Fruit fly (Drosophila melanogaster) whole organism, embryonic: ENCODE results near the gene Ppt1.

Experiments used
- Ada2b ChIP-seq: fragments of 200-800 bp; sonication (Bioruptor generic); IDR thresholded peaks from 2 replicates; pipeline ENCODE4 v1.3.6; 2022; ENCODE audit warnings: missing biosample characterization, missing genetic modification characterization
- Adf1 ChIP-seq: fragments of 200-800 bp; sonication (Bioruptor generic); IDR thresholded peaks from 2 replicates; pipeline ENCODE4 v1.3.6; 2022; ENCODE audit warnings: missing biosample characterization, missing genetic modification characterization
- CG10267 ChIP-seq: fragments of 200-800 bp; sonication (Bioruptor generic); optimal IDR thresholded peaks from 2 replicates; lab custom pipeline; 2018; ENCODE audit warnings: missing biosample characterization, mild to moderate bottlenecking, missing genetic modification characterization, moderate library complexity
- CG10321 ChIP-seq: fragments of 200-800 bp; sonication (Bioruptor generic); IDR thresholded peaks from 2 replicates; pipeline ENCODE4 v1.3.6; 2022; ENCODE audit warnings: missing biosample characterization, missing genetic modification characterization
- CG12155 ChIP-seq: fragments of 200-800 bp; sonication (Bioruptor generic); optimal IDR thresholded peaks from 3 replicates; lab custom pipeline; 2016; ENCODE audit warnings: missing biosample characterization, missing genetic modification characterization
- CG13296 ChIP-seq: fragments of 200-800 bp; sonication (Bioruptor generic); optimal IDR thresholded peaks from 3 replicates; lab custom pipeline; 2018; ENCODE audit warnings: missing biosample characterization, mild to moderate bottlenecking, missing genetic modification characterization
- CG13894 ChIP-seq: fragments of 200-800 bp; sonication (Bioruptor generic); optimal IDR thresholded peaks from 3 replicates; lab custom pipeline; 2018; ENCODE audit warnings: missing biosample characterization, mild to moderate bottlenecking, missing genetic modification characterization, moderate library complexity
- CG1832 ChIP-seq: fragments of 200-800 bp; sonication (Bioruptor generic); optimal IDR thresholded peaks from 2 replicates; lab custom pipeline; 2017; ENCODE audit warnings: missing biosample characterization, mild to moderate bottlenecking, missing genetic modification characterization, inconsistent platforms
- CG2889 ChIP-seq: fragments of 200-800 bp; sonication (Bioruptor generic); IDR thresholded peaks from 3 replicates; pipeline ENCODE4 v1.3.6; 2022; ENCODE audit warnings: missing biosample characterization, missing genetic modification characterization
- CG4424 ChIP-seq: fragments of 200-800 bp; sonication (Bioruptor generic); optimal IDR thresholded peaks from 3 replicates; lab custom pipeline; 2016; ENCODE audit warnings: missing biosample characterization, missing genetic modification characterization
- CG5180 ChIP-seq: fragments of 200-800 bp; sonication (Bioruptor generic); optimal IDR thresholded peaks from 3 replicates; lab custom pipeline; 2017; ENCODE audit warnings: missing biosample characterization, missing genetic modification characterization, mild to moderate bottlenecking, moderate library complexity, missing genetic modification reagents
- CG7839 ChIP-seq: fragments of 200-800 bp; sonication (Bioruptor generic); optimal IDR thresholded peaks from 3 replicates; lab custom pipeline; 2018; ENCODE audit warnings: missing biosample characterization, mild to moderate bottlenecking, missing genetic modification characterization, moderate library complexity
- CG7987 ChIP-seq: fragments of 200-800 bp; sonication (Bioruptor generic); optimal IDR thresholded peaks from 2 replicates; lab custom pipeline; 2018; ENCODE audit warnings: missing biosample characterization, mild to moderate bottlenecking, missing genetic modification characterization, moderate library complexity
- CG8359 ChIP-seq: fragments of 200-800 bp; sonication (Bioruptor generic); optimal IDR thresholded peaks from 2 replicates; lab custom pipeline; 2017; ENCODE audit warnings: missing biosample characterization, mild to moderate bottlenecking, missing genetic modification characterization, borderline replicate concordance
- Chrac-16 ChIP-seq: fragments of 200-800 bp; sonication (Bioruptor generic); optimal IDR thresholded peaks from 3 replicates; lab custom pipeline; 2016; ENCODE audit warnings: missing biosample characterization, missing genetic modification characterization
- HmgD ChIP-seq: fragments of 200-800 bp; sonication (Bioruptor generic); optimal IDR thresholded peaks from 3 replicates; lab custom pipeline; 2016; ENCODE audit warnings: missing biosample characterization, missing genetic modification characterization
- MBD-R2 ChIP-seq: fragments of 200-800 bp; sonication (Bioruptor generic); IDR thresholded peaks from 2 replicates; pipeline ENCODE4 v1.3.6; 2022; ENCODE audit warnings: missing biosample characterization, missing genetic modification characterization
- NC2β ChIP-seq: fragments of 200-800 bp; sonication (Bioruptor generic); optimal IDR thresholded peaks from 2 replicates; lab custom pipeline; 2016; ENCODE audit warnings: missing biosample characterization, missing genetic modification characterization
- Nf-YB ChIP-seq: fragments of 200-800 bp; sonication (Bioruptor generic); optimal IDR thresholded peaks from 3 replicates; lab custom pipeline; 2019; ENCODE audit warnings: missing biosample characterization, mild to moderate bottlenecking, missing genetic modification characterization, moderate library complexity
- Nf-YC ChIP-seq: fragments of 200-800 bp; optimal IDR thresholded peaks from 3 replicates; lab custom pipeline; 2019; ENCODE audit warnings: missing biosample characterization, mild to moderate bottlenecking, missing genetic modification characterization, moderate library complexity
- Sry-β ChIP-seq: fragments of 200-800 bp; sonication (Bioruptor generic); optimal IDR thresholded peaks from 2 replicates; lab custom pipeline; 2018; ENCODE audit warnings: missing biosample characterization, mild to moderate bottlenecking, missing genetic modification characterization, moderate library complexity
- Trl ChIP-seq, 3 experiments: fragments of >200 bp in 2 of 3; fragments of 200-800 bp in 1 of 3; sonication (Bioruptor generic) in 1 of 3; optimal IDR thresholded peaks; 2 replicates in 1 of 3; 3 replicates in 2 of 3; lab custom pipeline; 2016 to 2017; ENCODE audit warnings: missing biosample characterization in 1 of 3, missing genetic modification characterization in 1 of 3
- ato ChIP-seq: fragments of 200-800 bp; sonication (Bioruptor generic); IDR thresholded peaks from 2 replicates; pipeline ENCODE4 v1.3.6; 2022; ENCODE audit warnings: missing biosample characterization, missing genetic modification characterization; ENCODE audit not compliant: partially characterized antibody
- bsh ChIP-seq, 2 experiments: fragments of 200-800 bp; sonication (Bioruptor generic); optimal IDR thresholded peaks; 2 replicates each; lab custom pipeline; 2017 to 2018; ENCODE audit warnings: mild to moderate bottlenecking in 2 of 2, missing biosample characterization in 2 of 2, missing genetic modification characterization in 2 of 2, moderate library complexity in 1 of 2
- cg ChIP-seq: fragments of 200-800 bp; sonication (Bioruptor generic); optimal IDR thresholded peaks from 3 replicates; lab custom pipeline; 2019; ENCODE audit warnings: missing biosample characterization, mild to moderate bottlenecking, missing genetic modification characterization, moderate library complexity
- chn ChIP-seq: fragments of 200-800 bp; sonication (Bioruptor generic); optimal IDR thresholded peaks from 2 replicates; lab custom pipeline; 2016; ENCODE audit warnings: missing biosample characterization, missing genetic modification characterization
- gem ChIP-seq: fragments of 200-800 bp; sonication (Bioruptor generic); optimal IDR thresholded peaks from 2 replicates; lab custom pipeline; 2019; ENCODE audit warnings: missing biosample characterization, mild to moderate bottlenecking, missing genetic modification characterization, moderate library complexity
- gsb ChIP-seq: fragments of 200-800 bp; sonication (Bioruptor generic); IDR thresholded peaks from 2 replicates; pipeline ENCODE4 v1.3.6; 2022; ENCODE audit warnings: missing biosample characterization, missing genetic modification characterization
- gsb-n ChIP-seq: fragments of 200-800 bp; sonication (Bioruptor generic); optimal IDR thresholded peaks from 3 replicates; lab custom pipeline; 2018; ENCODE audit warnings: missing biosample characterization, mild to moderate bottlenecking, missing genetic modification characterization
- hbn ChIP-seq: fragments of 200-800 bp; sonication (Bioruptor generic); IDR thresholded peaks from 2 replicates; pipeline ENCODE4 v1.3.6; 2022; ENCODE audit warnings: missing biosample characterization, missing genetic modification characterization; ENCODE audit not compliant: partially characterized antibody
- knrl ChIP-seq: fragments of 200-800 bp; sonication (Bioruptor generic); IDR thresholded peaks from 3 replicates; pipeline ENCODE4 v1.3.6; 2022; ENCODE audit warnings: missing biosample characterization, missing genetic modification characterization; ENCODE audit not compliant: partially characterized antibody
- oc ChIP-seq: fragments of 200-800 bp; sonication (Bioruptor generic); optimal IDR thresholded peaks from 2 replicates; lab custom pipeline; 2018; ENCODE audit warnings: missing biosample characterization, mild to moderate bottlenecking, missing genetic modification characterization, moderate library complexity
- p53 ChIP-seq: fragments of 200-800 bp; sonication (Bioruptor generic); optimal IDR thresholded peaks from 2 replicates; lab custom pipeline; 2016; ENCODE audit warnings: missing biosample characterization, missing genetic modification characterization
- pros ChIP-seq: fragments of 200-800 bp; sonication (Bioruptor generic); optimal IDR thresholded peaks from 3 replicates; lab custom pipeline; 2019; ENCODE audit warnings: missing biosample characterization, mild to moderate bottlenecking, missing genetic modification characterization, moderate library complexity
- psq ChIP-seq: fragments of 200-800 bp; sonication (Bioruptor generic); optimal IDR thresholded peaks from 2 replicates; lab custom pipeline; 2017; ENCODE audit warnings: missing biosample characterization, missing genetic modification characterization
- ranshi ChIP-seq: fragments of 200-800 bp; sonication (Bioruptor generic); IDR thresholded peaks from 2 replicates; pipeline ENCODE4 v1.3.6; 2022; ENCODE audit warnings: missing biosample characterization, missing genetic modification characterization
- rib ChIP-seq: fragments of 200-800 bp; sonication (Bioruptor generic); IDR thresholded peaks from 2 replicates; pipeline ENCODE4 v1.3.6; 2022; ENCODE audit warnings: missing biosample characterization, missing genetic modification characterization
- sc ChIP-seq, 3 experiments: fragments of >200 bp in 2 of 3; fragments of 200-800 bp in 1 of 3; sonication (Bioruptor generic) in 1 of 3; optimal IDR thresholded peaks; 2 replicates in 2 of 3; 3 replicates in 1 of 3; lab custom pipeline; 2017; ENCODE audit warnings: mild to moderate bottlenecking in 1 of 3, missing biosample characterization in 1 of 3, missing genetic modification characterization in 1 of 3, missing genetic modification reagents in 1 of 3
- sd ChIP-seq: fragments of 200-800 bp; sonication (Bioruptor generic); optimal IDR thresholded peaks from 3 replicates; lab custom pipeline; 2018; ENCODE audit warnings: missing biosample characterization, mild to moderate bottlenecking, missing genetic modification characterization, moderate library complexity
- sens ChIP-seq: fragments of 200-800 bp; sonication (Bioruptor generic); peaks from one replicate; lab custom pipeline; 2016; ENCODE audit warnings: missing biosample characterization, missing genetic modification characterization
- seq ChIP-seq: fragments of 200-800 bp; sonication (Bioruptor generic); IDR thresholded peaks from 2 replicates; pipeline ENCODE4 v1.3.6; 2022; ENCODE audit warnings: missing biosample characterization, missing genetic modification characterization
- shn ChIP-seq: fragments of 200-800 bp; sonication (Bioruptor generic); optimal IDR thresholded peaks from 3 replicates; lab custom pipeline; 2016; ENCODE audit warnings: missing biosample characterization, missing genetic modification characterization
- slbo ChIP-seq: fragments of 200-800 bp; sonication (Bioruptor generic); IDR thresholded peaks from 2 replicates; pipeline ENCODE4 v1.3.6; 2022; ENCODE audit warnings: missing biosample characterization, missing genetic modification characterization
- sqz ChIP-seq: fragments of 200-800 bp; sonication (Bioruptor generic); optimal IDR thresholded peaks from 3 replicates; lab custom pipeline; 2018; ENCODE audit warnings: missing biosample characterization, mild to moderate bottlenecking, missing genetic modification characterization
- tll ChIP-seq, 2 experiments: fragments of 200-800 bp in 1 of 2; fragments of >200 bp in 1 of 2; sonication (Bioruptor generic) in 1 of 2; optimal IDR thresholded peaks; 2 replicates each; lab custom pipeline; 2017 to 2019; ENCODE audit warnings: missing biosample characterization in 2 of 2, missing genetic modification characterization in 2 of 2, mild to moderate bottlenecking in 1 of 2, moderate library complexity in 1 of 2

Gene Ppt1

dm6 chrX:8650631-8651133 is 39.3 kb downstream of the Ppt1 start, which contains the start of gene oc (continued):
- TF ChIP-seq MBD-R2 (GFP tag; lab: Robert Waterston, UW) = no peak
- no peak for TF ChIP-seq CG13296 (GFP tag; lab: Kevin White, UChicago)
- peak; percentile 90 for TF ChIP-seq Adf1 (GFP tag; lab: Robert Waterston, UW)
- TF ChIP-seq CG1832 = peak; percentile 100
- TF ChIP-seq CG2889 (GFP tag; lab: Robert Waterston, UW) = no peak
- TF ChIP-seq CG4424 (GFP tag; lab: Kevin White, UChicago) = no peak
- no peak for TF ChIP-seq CG10267
- TF ChIP-seq CG8359 = peak; percentile 12
- no peak for TF ChIP-seq CG7839 (tag; lab: Kevin White, UChicago)
- TF ChIP-seq rib = peak; percentile 24; the same call in 1 of the 2 replicates
- peak; percentile 63 for TF ChIP-seq sd (tag; lab: Kevin White, UChicago)
- TF ChIP-seq p53 (GFP tag; lab: Kevin White, UChicago) = peak; percentile 34
- TF ChIP-seq CG10321 (GFP tag; lab: Robert Waterston, UW) = peak; percentile 100
- no peak for TF ChIP-seq Chrac-16 (GFP tag; lab: Kevin White, UChicago)
- TF ChIP-seq CG5180 (GFP tag; lab: Kevin White, UChicago) = peak; percentile 27
- TF ChIP-seq sc (optimal IDR thresholded peaks at IDR 0.05; lab: Kevin White, UChicago) = no peak
- TF ChIP-seq sc (GFP tag; optimal IDR thresholded peaks at IDR 0.05; lab: Kevin White, UChicago) = peak; percentile 41
- peak; percentile 1 for TF ChIP-seq NC2β (GFP tag; lab: Kevin White, UChicago)
- peak; percentile 61 for TF ChIP-seq gsb-n (tag; lab: Kevin White, UChicago)
- no peak for TF ChIP-seq hbn (GFP tag; lab: Robert Waterston, UW)
- TF ChIP-seq tll (GFP tag; optimal IDR thresholded peaks at IDR 0.05; lab: Kevin White, UChicago) = peak; percentile 90 to 99
- TF ChIP-seq ato (GFP tag; lab: Robert Waterston, UW) = peak; percentile 32; the same call in 1 of the 2 replicates
- TF ChIP-seq CG12155 (GFP tag; lab: Kevin White, UChicago) = peak; percentile 66
- no peak for TF ChIP-seq gsb (GFP tag; lab: Robert Waterston, UW)
- no peak for TF ChIP-seq Sry-β
- TF ChIP-seq bsh (GFP tag; optimal IDR thresholded peaks at IDR 0.05; lab: Kevin White, UChicago) = peak; percentile 5 to 70
- no peak for TF ChIP-seq CG13894 (tag; lab: Kevin White, UChicago)
- TF ChIP-seq slbo = no peak
- TF ChIP-seq sens (GFP tag; lab: Kevin White, UChicago) = peak; percentile 65
- peak; percentile 99 for TF ChIP-seq Nf-YC (tag; lab: Kevin White, UChicago)
- TF ChIP-seq knrl (GFP tag; lab: Robert Waterston, UW) = peak; percentile 54; the same call in 1 of the 3 replicates
- TF ChIP-seq HmgD = peak; percentile 93
- peak; percentile 31 for TF ChIP-seq psq (GFP tag; lab: Kevin White, UChicago)

- no peak for TF ChIP-seq CG7987
- peak; percentile 91 for TF ChIP-seq Nf-YC (tag; lab: Kevin White, UChicago)
- TF ChIP-seq seq (GFP tag; lab: Robert Waterston, UW) = peak; percentile 83
- TF ChIP-seq ranshi (GFP tag; lab: Robert Waterston, UW) = no peak
- TF ChIP-seq pros (GFP tag; lab: Kevin White, UChicago) = peak; percentile 39
- TF ChIP-seq gem (tag; lab: Kevin White, UChicago) = no peak
- peak; percentile 40 for TF ChIP-seq CG1832
- TF ChIP-seq oc (tag; lab: Kevin White, UChicago) = peak; percentile 95
- 0 out of 2 replicates have a peak, but pooled peaks have one; percentile 22 for TF ChIP-seq CG10321 (GFP tag; lab: Robert Waterston, UW)
- peak; percentile 23 to 36 for TF ChIP-seq Trl (optimal IDR thresholded peaks at IDR 0.05; lab: Kevin White, UChicago)
- TF ChIP-seq Trl (GFP tag; optimal IDR thresholded peaks at IDR 0.05; lab: Kevin White, UChicago) = no peak
- peak; percentile 32 for TF ChIP-seq sqz (GFP tag; lab: Kevin White, UChicago)
- peak; percentile 90 for TF ChIP-seq Nf-YB (GFP tag; lab: Kevin White, UChicago)
- no peak for TF ChIP-seq chn
- TF ChIP-seq Ada2b (GFP tag; lab: Robert Waterston, UW) = no peak
- TF ChIP-seq cg (GFP tag; lab: Kevin White, UChicago) = peak; percentile 79
- no peak for TF ChIP-seq shn (GFP tag; lab: Kevin White, UChicago)
Observed at dm6 chrX:8640636-8641216, 49.3 kb downstream of the Ppt1 start.
